Worm (Caenorhabditis elegans) whole organism, mixed stage, embryonic: ENCODE data around the gene C18E9.2.

Experiments used
- drap-1 ChIP-seq: fragments of 200-800 bp; sonication (Bioruptor generic); optimal IDR thresholded peaks from 3 replicates; lab custom pipeline; 2018; ENCODE audit warnings: mild to moderate bottlenecking, missing genetic modification characterization, missing compliant biosample characterization
- pha-4 ChIP-seq: fragments of 150-350 bp; optimal IDR thresholded peaks from 2 replicates; lab custom pipeline; 2018; ENCODE audit warnings: missing biosample characterization, missing genetic modification reagents, missing genetic modification characterization
- unc-62 ChIP-seq: fragments of 150-350 bp; optimal IDR thresholded peaks from 2 replicates; lab custom pipeline; 2014; ENCODE audit warnings: missing biosample characterization, missing genetic modification reagents, missing genetic modification characterization

DNA sequence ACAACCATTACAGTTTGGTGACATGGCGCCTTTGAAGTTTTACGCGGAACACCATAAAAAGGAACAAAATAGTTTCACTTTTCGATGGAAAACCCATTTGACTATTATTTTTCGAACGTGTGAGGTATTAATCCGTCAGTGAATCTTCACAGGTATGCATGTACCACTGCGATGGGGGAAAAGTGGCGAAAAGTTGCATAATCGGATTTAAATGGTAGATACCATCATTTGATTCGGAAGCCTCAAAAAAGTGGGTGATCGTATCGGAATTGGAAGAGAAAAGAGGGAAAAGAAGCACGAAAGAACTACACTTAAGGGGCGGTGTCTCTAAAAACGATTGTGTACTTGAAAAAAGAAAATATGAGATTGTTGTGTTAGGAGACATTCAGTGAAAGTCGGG is 11.1 kb upstream of the C18E9.2 start:
- no peak for TF ChIP-seq unc-62 (GFP tag; lab: Kevin White, UChicago)
- no peak for TF ChIP-seq drap-1 (GFP tag; lab: Kevin White, UChicago)
- no peak for TF ChIP-seq pha-4 (tag; lab: Kevin White, UChicago)
